Worm (Caenorhabditis elegans) whole organism, mixed stage, embryonic: ENCODE data around the gene K01D12.10.

Source experiments
- bed-3 ChIP-seq: fragments of 200-800 bp; sonication (Bioruptor generic); optimal IDR thresholded peaks from 3 replicates; lab custom pipeline; 2018; ENCODE audit warnings: mild to moderate bottlenecking, missing genetic modification characterization, moderate library complexity, missing compliant biosample characterization
- blmp-1 ChIP-seq: fragments of 150-350 bp; optimal IDR thresholded peaks from 2 replicates; lab custom pipeline; 2014; ENCODE audit warnings: missing biosample characterization, missing genetic modification characterization
- ceh-39 ChIP-seq: fragments of 150-350 bp; optimal IDR thresholded peaks from 2 replicates; lab custom pipeline; 2014; ENCODE audit warnings: missing biosample characterization, missing genetic modification characterization
- ces-1 ChIP-seq: fragments of 150-350 bp; optimal IDR thresholded peaks from 2 replicates; lab custom pipeline; 2014; ENCODE audit warnings: missing biosample characterization, missing genetic modification reagents, missing genetic modification characterization
- lin-13 ChIP-seq: fragments of 150-350 bp; optimal IDR thresholded peaks from 2 replicates; lab custom pipeline; 2014; ENCODE audit warnings: missing biosample characterization, missing genetic modification characterization
- nhr-12 ChIP-seq: fragments of 150-350 bp; optimal IDR thresholded peaks from 2 replicates; lab custom pipeline; 2014; ENCODE audit warnings: missing biosample characterization, missing genetic modification characterization
- nhr-2 ChIP-seq: fragments of 150-350 bp; optimal IDR thresholded peaks from 2 replicates; lab custom pipeline; 2014; ENCODE audit warnings: missing biosample characterization, missing genetic modification characterization
- nhr-237 ChIP-seq: fragments of 150-350 bp; optimal IDR thresholded peaks from 2 replicates; lab custom pipeline; 2014; ENCODE audit warnings: missing biosample characterization, missing genetic modification characterization
- nhr-76 ChIP-seq: sonication (generic microtip); optimal IDR thresholded peaks from 2 replicates; lab custom pipeline; 2017; ENCODE audit warnings: missing biosample characterization, missing genetic modification characterization
- pha-4 ChIP-seq: fragments of 150-350 bp; optimal IDR thresholded peaks from 2 replicates; lab custom pipeline; 2018; ENCODE audit warnings: missing biosample characterization, missing genetic modification reagents, missing genetic modification characterization
- tbx-8 ChIP-seq: fragments of 200-800 bp; sonication (Bioruptor generic); optimal IDR thresholded peaks from 2 replicates; lab custom pipeline; 2018; ENCODE audit warnings: mild to moderate bottlenecking, missing genetic modification characterization, moderate library complexity, missing compliant biosample characterization
- unc-62 ChIP-seq: fragments of 150-350 bp; optimal IDR thresholded peaks from 2 replicates; lab custom pipeline; 2014; ENCODE audit warnings: missing biosample characterization, missing genetic modification reagents, missing genetic modification characterization

DNA sequence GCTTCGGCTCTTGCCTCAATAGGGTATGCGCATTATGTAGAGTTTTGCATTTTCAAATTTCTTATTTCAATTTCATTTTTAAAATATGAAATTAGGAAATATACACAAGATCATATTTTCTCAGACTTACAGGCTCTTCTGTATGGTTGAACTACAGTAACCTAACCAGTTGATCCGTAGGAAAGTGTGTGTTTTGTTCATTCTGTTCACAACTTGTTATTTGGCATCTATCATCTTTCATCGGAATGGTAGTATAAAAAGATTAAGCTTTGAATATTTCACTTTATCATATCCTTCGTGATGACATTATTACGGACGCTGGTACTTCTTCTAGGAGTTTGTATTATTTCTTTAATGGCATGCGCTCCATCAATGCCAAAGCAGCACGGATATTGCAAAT, at the start of gene K01D12.10:
- TF ChIP-seq bed-3 (GFP tag; lab: Kevin White, UChicago) (no peak), ceh-39 (no peak), unc-62 (GFP tag; lab: Kevin White, UChicago) (no peak), tbx-8 (no peak), pha-4 (tag; lab: Kevin White, UChicago) (no peak), ces-1 (no peak), blmp-1 (tag; lab: Kevin White, UChicago) (no peak), nhr-2 (tag; lab: Kevin White, UChicago) (no peak), nhr-12 (tag; lab: Kevin White, UChicago) (no peak), nhr-237 (no peak), lin-13 (tag; lab: Kevin White, UChicago) (no peak), nhr-76 (no peak)
